Fruit fly (Drosophila melanogaster): ENCODE results near the gene eff.

DNA sequence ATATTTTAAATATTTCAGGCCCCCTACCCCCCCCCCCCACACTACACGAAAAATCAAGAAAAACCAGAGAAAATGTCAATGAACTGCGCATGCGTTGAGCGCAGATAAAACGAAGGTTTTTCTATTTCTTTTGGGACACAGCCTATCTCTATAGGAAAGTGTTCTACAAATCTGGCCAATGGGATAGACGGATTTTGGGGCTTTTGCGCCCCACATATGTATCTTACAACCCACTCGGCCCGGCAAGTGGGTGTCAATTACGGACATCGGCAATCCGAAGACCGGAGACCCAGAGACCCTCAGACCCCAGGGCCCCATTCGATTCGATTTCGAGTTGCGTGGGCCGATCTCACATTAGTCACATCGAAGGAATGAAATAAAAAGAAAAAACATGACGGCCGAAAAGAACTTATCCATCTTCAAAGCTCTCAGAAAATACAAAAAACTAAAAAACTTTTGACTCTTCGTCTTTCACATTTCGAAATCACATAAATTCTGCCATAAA is 31.6 kb downstream of the eff start:
- no peak for TF ChIP-seq CG9437 (GFP tag; optimal IDR thresholded peaks at IDR 0.05)
- no peak for TF ChIP-seq CG11560 (tag; IDR thresholded peaks at IDR 0.05)
- no peak for TF ChIP-seq Dfd (GFP tag; optimal IDR thresholded peaks at IDR 0.05)
- no peak for TF ChIP-seq rib (GFP tag; IDR thresholded peaks at IDR 0.05)
- no peak for TF ChIP-seq bbx (GFP tag; IDR thresholded peaks at IDR 0.05; ENCODE audit: partially characterized antibody)
- TF ChIP-seq B-H2 (GFP tag; optimal IDR thresholded peaks at IDR 0.05) = no peak
- no peak for TF ChIP-seq CrebB (tag; optimal IDR thresholded peaks at IDR 0.05)
- TF ChIP-seq CG32772 (GFP tag; IDR thresholded peaks at IDR 0.05) = no peak
- no peak for TF ChIP-seq CG17829 (tag; optimal IDR thresholded peaks at IDR 0.05)

Data from whole organism, embryonic.